Worm (Caenorhabditis elegans) whole organism, late embryonic: ENCODE data around the gene C02F4.5.

ENCODE experiments used
- K02D7.2 ChIP-seq: sonication (generic microtip); optimal IDR thresholded peaks from 2 replicates; lab custom pipeline; 2017; ENCODE audit warnings: mild to moderate bottlenecking, missing genetic modification characterization, missing compliant biosample characterization
- K09A11.1 ChIP-seq: sonication (generic microtip); optimal IDR thresholded peaks from 2 replicates; lab custom pipeline; 2017; ENCODE audit warnings: antibody characterized with exemption, mild to moderate bottlenecking, missing genetic modification characterization, missing compliant biosample characterization; ENCODE audit not compliant: insufficient read depth
- ceh-18 ChIP-seq: sonication (generic microtip); optimal IDR thresholded peaks from 2 replicates; lab custom pipeline; 2016; ENCODE audit warnings: missing genetic modification characterization, missing compliant biosample characterization
- ceh-2 ChIP-seq: sonication (generic microtip); optimal IDR thresholded peaks from 2 replicates; lab custom pipeline; 2016; ENCODE audit warnings: missing genotype, missing genetic modification characterization, missing compliant biosample characterization
- ceh-22 ChIP-seq: sonication (generic microtip); optimal IDR thresholded peaks from 2 replicates; lab custom pipeline; 2017; ENCODE audit warnings: missing biosample characterization, missing genetic modification characterization
- ceh-34 ChIP-seq: sonication (generic microtip); optimal IDR thresholded peaks from 2 replicates; lab custom pipeline; 2016; ENCODE audit warnings: mild to moderate bottlenecking, missing genetic modification characterization, missing compliant biosample characterization
- ceh-45 ChIP-seq: fragments of 200-800 bp; sonication (Bioruptor generic); IDR thresholded peaks from 2 replicates; pipeline ENCODE4 v1.3.6; 2022; ENCODE audit warnings: missing genetic modification reagents, missing genetic modification characterization, missing compliant biosample characterization
- ceh-6 ChIP-seq: fragments of 200-800 bp; sonication (Bioruptor generic); optimal IDR thresholded peaks from 2 replicates; lab custom pipeline; 2018; ENCODE audit warnings: mild to moderate bottlenecking, missing genetic modification characterization, missing compliant biosample characterization
- ceh-9 ChIP-seq: sonication (generic microtip); optimal IDR thresholded peaks from 2 replicates; lab custom pipeline; 2016; ENCODE audit warnings: mild to moderate bottlenecking, missing genetic modification characterization, inconsistent platforms, missing compliant biosample characterization
- che-1 ChIP-seq: sonication (generic microtip); optimal IDR thresholded peaks from 2 replicates; lab custom pipeline; 2016; ENCODE audit warnings: mild to moderate bottlenecking, missing genetic modification characterization, missing compliant biosample characterization
- dve-1 ChIP-seq: sonication (generic microtip); optimal IDR thresholded peaks from 2 replicates; lab custom pipeline; 2017; ENCODE audit warnings: antibody characterized with exemption, mild to moderate bottlenecking, missing genetic modification characterization, missing compliant biosample characterization
- elt-2 ChIP-seq: sonication (generic microtip); optimal IDR thresholded peaks from 2 replicates; lab custom pipeline; 2016; ENCODE audit warnings: missing genetic modification reagents, missing genetic modification characterization, missing compliant biosample characterization
- fax-1 ChIP-seq: sonication (generic microtip); optimal IDR thresholded peaks from 2 replicates; lab custom pipeline; 2016; ENCODE audit warnings: missing genotype, missing genetic modification characterization, missing compliant biosample characterization
- fkh-10 ChIP-seq: fragments of 150-350 bp; optimal IDR thresholded peaks from 2 replicates; lab custom pipeline; 2014; ENCODE audit warnings: missing biosample characterization, missing genetic modification reagents, missing genetic modification characterization
- hlh-15 ChIP-seq: sonication (generic microtip); optimal IDR thresholded peaks from 2 replicates; lab custom pipeline; 2016; ENCODE audit warnings: missing genetic modification characterization, missing compliant biosample characterization
- hlh-30 ChIP-seq: sonication (generic microtip); optimal IDR thresholded peaks from 2 replicates; lab custom pipeline; 2017; ENCODE audit warnings: antibody characterized with exemption, missing genetic modification characterization, missing compliant biosample characterization; ENCODE audit not compliant: insufficient read depth
- hlh-6 ChIP-seq: sonication (generic microtip); optimal IDR thresholded peaks from 2 replicates; lab custom pipeline; 2016; ENCODE audit warnings: missing genotype, missing genetic modification characterization, missing compliant biosample characterization
- hlh-8 ChIP-seq: sonication (generic microtip); optimal IDR thresholded peaks from 2 replicates; lab custom pipeline; 2016; ENCODE audit warnings: missing genotype, missing genetic modification characterization, missing compliant biosample characterization
- mec-3 ChIP-seq: sonication (generic microtip); optimal IDR thresholded peaks from 2 replicates; lab custom pipeline; 2016; ENCODE audit warnings: borderline replicate concordance, missing genetic modification characterization, missing compliant biosample characterization
- npax-4 ChIP-seq: sonication (generic microtip); optimal IDR thresholded peaks from 2 replicates; lab custom pipeline; 2016; ENCODE audit warnings: missing genetic modification characterization, missing compliant biosample characterization
- pag-3 ChIP-seq: sonication (generic microtip); optimal IDR thresholded peaks from 2 replicates; lab custom pipeline; 2016; ENCODE audit warnings: missing compliant biosample characterization, missing genetic modification characterization, borderline replicate concordance
- pat-9 ChIP-seq: fragments of 200-800 bp; sonication (Bioruptor generic); optimal IDR thresholded peaks from 2 replicates; lab custom pipeline; 2018; ENCODE audit warnings: mild to moderate bottlenecking, missing genetic modification characterization, moderate library complexity, missing compliant biosample characterization
- pros-1 ChIP-seq: fragments of 150-350 bp; optimal IDR thresholded peaks from 2 replicates; lab custom pipeline; 2014; ENCODE audit warnings: missing biosample characterization, missing genetic modification reagents, missing genetic modification characterization
- ref-2 ChIP-seq: sonication (generic microtip); optimal IDR thresholded peaks from 2 replicates; lab custom pipeline; 2016; ENCODE audit warnings: missing genetic modification characterization, missing compliant biosample characterization
- rnt-1 ChIP-seq: sonication (generic microtip); optimal IDR thresholded peaks from 2 replicates; lab custom pipeline; 2016; ENCODE audit warnings: missing genetic modification characterization, missing compliant biosample characterization
- sdc-2 ChIP-seq: sonication (generic microtip); optimal IDR thresholded peaks from 2 replicates; lab custom pipeline; 2016; ENCODE audit warnings: missing genotype, missing genetic modification characterization, missing compliant biosample characterization
- ttx-3 ChIP-seq: sonication (generic microtip); optimal IDR thresholded peaks from 2 replicates; lab custom pipeline; 2016; ENCODE audit warnings: missing genetic modification reagents, missing genetic modification characterization, missing compliant biosample characterization
- unc-42 ChIP-seq: sonication (generic microtip); optimal IDR thresholded peaks from 2 replicates; lab custom pipeline; 2016; ENCODE audit warnings: missing genotype, missing genetic modification characterization, missing compliant biosample characterization
- unc-55 ChIP-seq: sonication (generic microtip); optimal IDR thresholded peaks from 2 replicates; lab custom pipeline; 2017; ENCODE audit warnings: missing biosample characterization, missing genetic modification reagents, missing genetic modification characterization
- unc-86 ChIP-seq: sonication (generic microtip); optimal IDR thresholded peaks from 2 replicates; lab custom pipeline; 2016; ENCODE audit warnings: missing genetic modification characterization, missing compliant biosample characterization

C02F4.5 gene

ce11 chrIV:10518652-10519051 is 5.3 kb downstream of the C02F4.5 start:
- TF ChIP-seq che-1 (tag; lab: Kevin White, UChicago) (no peak), dve-1 (tag; lab: Kevin White, UChicago) (no peak), npax-4 (tag; lab: Kevin White, UChicago) (no peak)
- TF ChIP-seq, all 69 proteins: peak for 0

DNA sequence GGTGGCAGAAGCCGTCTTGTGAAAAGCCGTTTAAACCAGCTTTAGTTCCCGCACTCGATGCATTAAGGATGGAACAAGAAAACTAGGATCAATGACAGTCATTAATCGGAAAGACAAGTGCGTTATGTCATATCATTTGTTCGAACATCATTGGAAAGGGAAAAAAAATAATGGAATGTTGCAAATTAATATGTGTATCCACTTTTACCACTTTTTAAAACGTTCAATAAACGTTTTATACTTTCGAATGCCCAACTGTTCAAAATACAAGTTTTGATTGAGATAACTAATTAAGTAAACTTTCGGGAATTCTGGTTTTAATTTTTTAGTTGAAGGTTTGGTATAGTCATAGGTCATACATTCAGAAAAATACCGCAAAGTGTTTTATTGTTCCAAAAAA is 8.8 kb downstream of the C02F4.5 start, which contains the start of gene C02F4.4:
Gene C02F4.4, minus strand, starts transcription at position 101 of the 400 bp plus-strand sequence.
- no peak for TF ChIP-seq unc-86
- TF ChIP-seq npax-4 (tag; lab: Kevin White, UChicago), result no peak
- TF ChIP-seq fax-1 (tag; lab: Kevin White, UChicago), result no peak
- TF ChIP-seq sdc-2 (tag; lab: Kevin White, UChicago), result no peak
- TF ChIP-seq fkh-10, result no peak

DNA sequence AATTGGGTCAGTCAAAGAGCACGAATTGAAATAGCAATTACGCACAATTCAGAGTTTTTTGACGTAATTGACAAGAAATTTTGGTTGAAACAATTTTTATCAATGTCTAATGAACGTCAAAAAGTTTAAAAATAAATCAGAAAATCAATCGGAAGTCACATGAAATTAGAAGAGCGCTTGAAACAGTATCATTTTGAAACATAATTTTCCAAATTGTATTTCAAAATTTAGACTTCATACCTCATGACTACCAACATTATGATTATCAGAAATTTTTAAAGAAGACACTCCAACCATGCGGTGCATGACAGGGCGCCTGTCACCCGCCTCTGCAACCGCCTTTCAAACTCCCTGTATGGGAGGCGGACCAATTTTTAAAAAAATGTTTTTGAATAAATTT is 10.7 kb downstream of the C02F4.5 start:
- TF ChIP-seq K09A11.1 (tag; lab: Kevin White, UChicago), result no peak
- no peak for TF ChIP-seq pat-9 (tag; lab: Kevin White, UChicago)
- TF ChIP-seq ceh-6 (GFP tag; lab: Kevin White, UChicago), result no peak
- no peak for TF ChIP-seq ceh-22 (tag; lab: Kevin White, UChicago)
- TF ChIP-seq fkh-10, result no peak

DNA sequence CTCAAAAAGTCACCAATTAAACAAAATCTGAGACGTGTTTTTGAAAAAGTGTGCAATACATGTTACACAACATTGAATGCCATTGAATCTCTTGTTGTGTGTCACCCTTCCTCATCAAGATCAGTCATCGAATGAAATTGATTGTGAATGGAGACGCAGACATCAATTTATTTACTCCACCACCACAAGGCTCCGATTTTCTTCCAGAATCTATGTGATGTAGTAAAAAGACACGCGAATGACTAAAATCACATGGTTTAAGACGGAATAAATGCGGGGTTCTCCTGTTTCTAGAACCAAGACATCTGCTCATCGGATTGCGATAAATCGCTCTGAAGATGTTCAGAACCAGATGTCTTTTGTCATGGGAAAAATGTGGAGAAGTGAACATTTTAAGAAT is 11.2 kb downstream of the C02F4.5 start:
- TF ChIP-seq hlh-8, result peak; percentile 73
- TF ChIP-seq K02D7.2, result no peak
- TF ChIP-seq ref-2, result no peak
- TF ChIP-seq unc-55, result peak; percentile 52
- TF ChIP-seq ceh-18 (tag; lab: Kevin White, UChicago), result peak; percentile 9
- no peak for TF ChIP-seq hlh-6 (tag; lab: Kevin White, UChicago)
- no peak for TF ChIP-seq unc-42
- TF ChIP-seq rnt-1 (tag; lab: Kevin White, UChicago), result peak; percentile 25
- TF ChIP-seq hlh-30 (tag; lab: Kevin White, UChicago), result peak; percentile 32

ce11 chrIV:10511432-10511831 is 12.5 kb downstream of the C02F4.5 start:
- TF ChIP-seq hlh-15 (tag; lab: Kevin White, UChicago) (no peak), pros-1 (tag; lab: Kevin White, UChicago) (no peak), ttx-3 (tag; lab: Kevin White, UChicago) (no peak), K09A11.1 (tag; lab: Kevin White, UChicago) (no peak), pag-3 (tag; lab: Kevin White, UChicago) (no peak), mec-3 (tag; lab: Kevin White, UChicago) (no peak), ceh-2 (tag; lab: Kevin White, UChicago) (no peak), K02D7.2 (no peak), ceh-45 (GFP tag; lab: Robert Waterston, UW) (no peak), hlh-8 (no peak), ceh-9 (tag; lab: Kevin White, UChicago) (no peak), elt-2 (tag; lab: Kevin White, UChicago) (no peak), fax-1 (tag; lab: Kevin White, UChicago) (no peak), ceh-22 (tag; lab: Kevin White, UChicago) (no peak)

DNA sequence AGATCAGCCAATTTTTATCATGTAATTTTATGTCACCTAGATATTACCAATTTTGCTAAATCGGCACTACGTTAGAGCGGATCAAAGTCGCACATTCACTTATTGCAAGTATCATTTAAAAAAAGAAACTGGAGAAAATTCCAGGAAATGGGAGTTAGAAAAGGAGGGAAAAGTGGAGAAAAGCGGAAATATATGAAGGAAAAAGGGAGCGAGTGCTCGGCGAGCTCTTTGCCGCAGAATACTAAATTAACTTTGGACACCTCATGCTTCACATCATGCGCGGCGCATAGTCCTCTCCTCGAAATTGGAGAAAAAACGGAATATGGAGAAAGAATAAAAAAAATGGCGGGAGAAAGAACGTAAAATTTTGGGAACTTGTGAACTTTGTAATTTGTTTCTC is 16.4 kb downstream of the C02F4.5 start:
- TF ChIP-seq unc-42, result peak; percentile 93
- TF ChIP-seq unc-86, result no peak
- no peak for TF ChIP-seq K09A11.1 (tag; lab: Kevin White, UChicago)
- no peak for TF ChIP-seq ceh-34 (tag; lab: Kevin White, UChicago)
- TF ChIP-seq fax-1 (tag; lab: Kevin White, UChicago), result no peak
- TF ChIP-seq, all 69 proteins: peak for 1
